Worm (Caenorhabditis elegans) whole organism, L4 larva: ENCODE data around the gene ain-1.

Experiments used
- D1046.2 ChIP-seq: fragments of 200-800 bp; sonication (Bioruptor generic); IDR thresholded peaks from 2 replicates; pipeline ENCODE4 v1.3.6; 2022; ENCODE audit warnings: missing genetic modification characterization, missing compliant biosample characterization
- F37D6.2 ChIP-seq: sonication (generic microtip); optimal IDR thresholded peaks from 2 replicates; lab custom pipeline; 2016; ENCODE audit warnings: mild to moderate bottlenecking, missing genetic modification characterization, missing compliant biosample characterization
- F49E8.2 ChIP-seq: sonication (generic microtip); optimal IDR thresholded peaks from 2 replicates; lab custom pipeline; 2016; ENCODE audit warnings: missing compliant biosample characterization, mild to moderate bottlenecking, missing genetic modification characterization, borderline replicate concordance
- Y5F2A.4 ChIP-seq: fragments of 200-800 bp; sonication (Bioruptor generic); optimal IDR thresholded peaks from 2 replicates; lab custom pipeline; 2018; ENCODE audit warnings: mild to moderate bottlenecking, missing genetic modification characterization, missing compliant biosample characterization
- aha-1 ChIP-seq: fragments of 150-350 bp; peaks from one replicate; lab custom pipeline; 2014; ENCODE audit warnings: missing biosample characterization, missing genetic modification characterization
- ceh-20 ChIP-seq: fragments of 200-800 bp; sonication (Bioruptor generic); IDR thresholded peaks from 2 replicates; pipeline ENCODE4 v1.3.6; 2022; ENCODE audit warnings: missing genetic modification reagents, missing genetic modification characterization, missing compliant biosample characterization
- ceh-28 ChIP-seq: fragments of 150-350 bp; optimal IDR thresholded peaks from 2 replicates; lab custom pipeline; 2014; ENCODE audit warnings: missing biosample characterization, missing genetic modification reagents, missing genetic modification characterization
- daf-16 ChIP-seq, 3 experiments: sonication (generic microtip); optimal IDR thresholded peaks; 2 replicates each; lab custom pipeline; 2016 to 2017; ENCODE audit warnings: missing genetic modification characterization in 3 of 3, missing genetic modification reagents in 3 of 3, mild to moderate bottlenecking in 2 of 3, missing compliant biosample characterization in 2 of 3, missing biosample characterization in 1 of 3, moderate library complexity in 1 of 3
- daf-19 ChIP-seq: fragments of 200-800 bp; sonication (Bioruptor generic); conservative IDR thresholded peaks from 2 replicates; pipeline ENCODE4 v1.3.6; 2022; ENCODE audit warnings: missing genetic modification characterization, missing compliant biosample characterization
- daf-8 ChIP-seq: fragments of 200-800 bp; sonication (Bioruptor generic); IDR thresholded peaks from 2 replicates; pipeline ENCODE4 v1.3.6; 2022; ENCODE audit warnings: missing genetic modification characterization, missing compliant biosample characterization
- dmd-6 ChIP-seq: fragments of 200-800 bp; sonication (Bioruptor generic); IDR thresholded peaks from 2 replicates; pipeline ENCODE4 v1.3.6; 2022; ENCODE audit warnings: missing genetic modification reagents, missing genetic modification characterization, missing compliant biosample characterization
- dmd-8 ChIP-seq: fragments of 200-800 bp; sonication (Bioruptor generic); IDR thresholded peaks from 2 replicates; pipeline ENCODE4 v1.3.6; 2022; ENCODE audit warnings: missing genetic modification characterization, missing compliant biosample characterization
- dpl-1 ChIP-seq: fragments of 150-350 bp; optimal IDR thresholded peaks from 2 replicates; lab custom pipeline; 2014; ENCODE audit warnings: missing biosample characterization, missing genetic modification reagents, missing genetic modification characterization
- dve-1 ChIP-seq: sonication (generic microtip); optimal IDR thresholded peaks from 2 replicates; lab custom pipeline; 2017; ENCODE audit warnings: antibody characterized with exemption, mild to moderate bottlenecking, missing genetic modification characterization, missing compliant biosample characterization; ENCODE audit not compliant: insufficient read depth
- egl-27 ChIP-seq: sonication (generic microtip); optimal IDR thresholded peaks from 3 replicates; lab custom pipeline; 2017; ENCODE audit warnings: missing biosample characterization, missing genetic modification reagents, missing genetic modification characterization
- egl-43 ChIP-seq: fragments of 200-800 bp; sonication (Bioruptor generic); IDR thresholded peaks from 2 replicates; pipeline ENCODE4 v1.3.6; 2022; ENCODE audit warnings: missing genetic modification reagents, missing genetic modification characterization, missing compliant biosample characterization
- fos-1 ChIP-seq: fragments of 150-350 bp; optimal IDR thresholded peaks from 2 replicates; lab custom pipeline; 2014; ENCODE audit warnings: missing biosample characterization, missing genetic modification characterization
- hlh-11 ChIP-seq: fragments of 200-800 bp; sonication (Bioruptor generic); optimal IDR thresholded peaks from 2 replicates; lab custom pipeline; 2018; ENCODE audit warnings: mild to moderate bottlenecking, missing genetic modification characterization, missing compliant biosample characterization
- hlh-30 ChIP-seq: sonication (generic microtip); optimal IDR thresholded peaks from 2 replicates; lab custom pipeline; 2017; ENCODE audit warnings: antibody characterized with exemption, mild to moderate bottlenecking, missing genetic modification characterization, missing compliant biosample characterization; ENCODE audit not compliant: insufficient read depth
- hmg-1.1 ChIP-seq: fragments of 200-800 bp; sonication (Bioruptor generic); IDR thresholded peaks from 2 replicates; pipeline ENCODE4 v1.3.6; 2022; ENCODE audit warnings: missing genetic modification reagents, missing genetic modification characterization, missing compliant biosample characterization
- jun-1 ChIP-seq: fragments of 150-350 bp; optimal IDR thresholded peaks from 2 replicates; lab custom pipeline; 2014; ENCODE audit warnings: missing biosample characterization, missing genetic modification reagents, missing genetic modification characterization
- lim-7 ChIP-seq: fragments of 200-800 bp; sonication (Bioruptor generic); IDR thresholded peaks from 2 replicates; pipeline ENCODE4 v1.3.6; 2022; ENCODE audit warnings: missing genetic modification characterization, missing compliant biosample characterization
- lin-1 ChIP-seq: fragments of 200-800 bp; sonication (Bioruptor generic); IDR thresholded peaks from 2 replicates; pipeline ENCODE4 v1.3.6; 2022; ENCODE audit warnings: missing genetic modification reagents, missing genetic modification characterization, missing compliant biosample characterization
- lin-39 ChIP-seq: fragments of 150-350 bp; optimal IDR thresholded peaks from 2 replicates; lab custom pipeline; 2014; ENCODE audit warnings: missing biosample characterization, missing genetic modification reagents, missing genetic modification characterization
- lir-3 ChIP-seq: sonication (generic microtip); optimal IDR thresholded peaks from 2 replicates; lab custom pipeline; 2016; ENCODE audit warnings: mild to moderate bottlenecking, missing genetic modification characterization, missing compliant biosample characterization
- madf-9 ChIP-seq: fragments of 200-800 bp; sonication (Bioruptor generic); conservative IDR thresholded peaks from 2 replicates; pipeline ENCODE4 v1.3.6; 2022; ENCODE audit warnings: missing genetic modification reagents, missing genetic modification characterization, missing compliant biosample characterization
- mdt-29 ChIP-seq: fragments of 200-800 bp; sonication (Bioruptor generic); IDR thresholded peaks from 2 replicates; pipeline ENCODE4 v1.3.6; 2022; ENCODE audit warnings: missing genetic modification reagents, missing genetic modification characterization, missing compliant biosample characterization
- mep-1 ChIP-seq: fragments of 150-350 bp; sonication (generic microtip); optimal IDR thresholded peaks from 3 replicates; lab custom pipeline; 2014; ENCODE audit warnings: missing biosample characterization, missing genetic modification characterization
- mes-2 ChIP-seq: sonication (generic microtip); optimal IDR thresholded peaks from 2 replicates; lab custom pipeline; 2016; ENCODE audit warnings: missing genotype, mild to moderate bottlenecking, missing genetic modification characterization, missing compliant biosample characterization; ENCODE audit not compliant: poor library complexity, severe bottlenecking
- nhr-102 ChIP-seq: sonication (generic microtip); optimal IDR thresholded peaks from 2 replicates; lab custom pipeline; 2016; ENCODE audit warnings: mild to moderate bottlenecking, missing genetic modification characterization, moderate library complexity, missing compliant biosample characterization
- nhr-237 ChIP-seq: sonication (generic microtip); optimal IDR thresholded peaks from 2 replicates; lab custom pipeline; 2017; ENCODE audit warnings: missing biosample characterization, missing genetic modification characterization
- nhr-25 ChIP-seq: sonication (generic microtip); optimal IDR thresholded peaks from 2 replicates; lab custom pipeline; 2017; ENCODE audit warnings: missing genetic modification characterization, mild to moderate bottlenecking, missing compliant biosample characterization, antibody characterized with exemption, moderate library complexity, borderline replicate concordance; ENCODE audit not compliant: insufficient read depth
- nhr-28 ChIP-seq: fragments of 150-350 bp; optimal IDR thresholded peaks from 2 replicates; lab custom pipeline; 2014; ENCODE audit warnings: missing biosample characterization, missing genetic modification characterization
- nhr-6 ChIP-seq: fragments of 150-350 bp; optimal IDR thresholded peaks from 2 replicates; lab custom pipeline; 2014; ENCODE audit warnings: missing biosample characterization, missing genetic modification characterization
- php-3 ChIP-seq: fragments of 200-800 bp; sonication (Bioruptor generic); IDR thresholded peaks from 2 replicates; pipeline ENCODE4 v1.3.6; 2022; ENCODE audit warnings: missing genetic modification reagents, missing genetic modification characterization, missing compliant biosample characterization
- rbr-2 ChIP-seq: sonication (generic microtip); optimal IDR thresholded peaks from 2 replicates; lab custom pipeline; 2016; ENCODE audit warnings: missing genotype, missing genetic modification characterization, missing compliant biosample characterization
- sdz-12 ChIP-seq: fragments of 200-800 bp; sonication (Bioruptor generic); optimal IDR thresholded peaks from 2 replicates; lab custom pipeline; 2018; ENCODE audit warnings: mild to moderate bottlenecking, missing genetic modification characterization, missing compliant biosample characterization
- set-16 ChIP-seq: fragments of 200-800 bp; sonication (Bioruptor generic); IDR thresholded peaks from 2 replicates; pipeline ENCODE4 v1.3.6; 2022; ENCODE audit warnings: missing genetic modification reagents, missing genetic modification characterization, missing compliant biosample characterization
- spr-1 ChIP-seq: sonication (generic microtip); optimal IDR thresholded peaks from 2 replicates; lab custom pipeline; 2016; ENCODE audit warnings: mild to moderate bottlenecking, missing genetic modification characterization, missing compliant biosample characterization
- tra-1 ChIP-seq: fragments of 200-800 bp; sonication (Bioruptor generic); IDR thresholded peaks from 2 replicates; pipeline ENCODE4 v1.3.6; 2022; ENCODE audit warnings: missing genetic modification reagents, missing genetic modification characterization, missing compliant biosample characterization
- vab-7 ChIP-seq: fragments of 200-800 bp; sonication (Bioruptor generic); IDR thresholded peaks from 2 replicates; pipeline ENCODE4 v1.3.6; 2022; ENCODE audit warnings: missing genetic modification reagents, missing genetic modification characterization, missing compliant biosample characterization
- zfp-2 ChIP-seq: sonication (generic microtip); optimal IDR thresholded peaks from 2 replicates; lab custom pipeline; 2016; ENCODE audit warnings: mild to moderate bottlenecking, missing genetic modification characterization, missing compliant biosample characterization
- zip-2 ChIP-seq: fragments of 150-350 bp; optimal IDR thresholded peaks from 2 replicates; lab custom pipeline; 2014; ENCODE audit warnings: missing biosample characterization, missing genetic modification characterization
- ztf-11 ChIP-seq: fragments of 150-350 bp; optimal IDR thresholded peaks from 2 replicates; lab custom pipeline; 2014; ENCODE audit warnings: missing biosample characterization, missing genetic modification characterization

ain-1 gene

ce11 chrX:16611333-16612043 lies 1.8 kb upstream of the ain-1 start:
- TF ChIP-seq hmg-1.1 (GFP tag; lab: Robert Waterston, UW) (peak; percentile 46), lir-3 (no peak), D1046.2 (GFP tag; lab: Robert Waterston, UW) (no peak), mes-2 (tag; lab: Kevin White, UChicago) (peak; percentile 37), set-16 (GFP tag; lab: Robert Waterston, UW) (0 out of 2 replicates have a peak, but pooled peaks have one; percentile 20), dve-1 (no peak), nhr-28 (tag; lab: Kevin White, UChicago) (peak; percentile 15), mep-1 (tag; lab: Kevin White, UChicago) (peak; percentile 7), aha-1 (tag; lab: Kevin White, UChicago) (peak; percentile 62), daf-16 (GFP tag; optimal IDR thresholded peaks at IDR 0.05; lab: Kevin White, UChicago) (peak in 1 of 2 experiments; percentile 80), daf-16 (tag; optimal IDR thresholded peaks at IDR 0.05; lab: Kevin White, UChicago) (peak; percentile 9), hlh-11 (tag; lab: Kevin White, UChicago) (peak; percentile 60), hlh-30 (tag; lab: Kevin White, UChicago) (peak; percentile 61), fos-1 (tag; lab: Kevin White, UChicago) (no peak), ceh-28 (tag; lab: Kevin White, UChicago) (peak; percentile 34), jun-1 (tag; lab: Kevin White, UChicago) (peak; percentile 8), tra-1 (GFP tag; lab: Robert Waterston, UW) (0 out of 2 replicates have a peak, but pooled peaks have one; percentile 14), rbr-2 (peak; percentile 35), mdt-29 (GFP tag; lab: Robert Waterston, UW) (no peak)

- TF ChIP-seq zip-2 (peak; percentile 46), nhr-237 (tag; lab: Kevin White, UChicago) (peak; percentile 71), egl-27 (tag; lab: Kevin White, UChicago) (peak; percentile 82), lim-7 (no peak; the same call in 1 of the 2 replicates), daf-16 (GFP tag; optimal IDR thresholded peaks at IDR 0.05; lab: Kevin White, UChicago) (peak; percentile 59 to 86), daf-16 (tag; optimal IDR thresholded peaks at IDR 0.05; lab: Kevin White, UChicago) (peak; percentile 90), fos-1 (tag; lab: Kevin White, UChicago) (no peak), egl-43 (GFP tag; lab: Robert Waterston, UW) (peak; percentile 72; the same call in 1 of the 2 replicates), set-16 (GFP tag; lab: Robert Waterston, UW) (peak; percentile 100), daf-8 (GFP tag; lab: Robert Waterston, UW) (no peak), Y5F2A.4 (GFP tag; lab: Kevin White, UChicago) (peak; percentile 39), aha-1 (tag; lab: Kevin White, UChicago) (peak; percentile 100), sdz-12 (GFP tag; lab: Kevin White, UChicago) (peak; percentile 75), ceh-28 (tag; lab: Kevin White, UChicago) (peak; percentile 85), spr-1 (tag; lab: Kevin White, UChicago) (peak; percentile 94), dmd-8 (GFP tag; lab: Robert Waterston, UW) (0 out of 2 replicates have a peak, but pooled peaks have one; percentile 38), ceh-20 (peak; percentile 95), lin-1 (GFP tag; lab: Robert Waterston, UW) (peak; percentile 87), F37D6.2 (tag; lab: Kevin White, UChicago) (peak; percentile 86), php-3 (GFP tag; lab: Robert Waterston, UW) (peak; percentile 80), dmd-6 (peak; percentile 97), zfp-2 (tag; lab: Kevin White, UChicago) (peak; percentile 58), daf-19 (no peak), nhr-102 (tag; lab: Kevin White, UChicago) (peak; percentile 90), lin-39 (peak; percentile 28), ztf-11 (peak; percentile 31), lir-3 (peak; percentile 51), hmg-1.1 (GFP tag; lab: Robert Waterston, UW) (peak; percentile 95), nhr-28 (tag; lab: Kevin White, UChicago) (peak; percentile 92), dpl-1 (GFP tag; lab: Kevin White, UChicago) (peak; percentile 62), F49E8.2 (tag; lab: Kevin White, UChicago) (no peak), vab-7 (peak; percentile 78), nhr-6 (tag; lab: Kevin White, UChicago) (peak; percentile 92), mep-1 (tag; lab: Kevin White, UChicago) (peak; percentile 99), nhr-25 (tag; lab: Kevin White, UChicago) (peak; percentile 96), madf-9 (GFP tag; lab: Robert Waterston, UW) (peak; percentile 92)
Observed at ce11 chrX:16612293-16612946, 831 bp upstream of the ain-1 start.
